Worm (Caenorhabditis elegans): ENCODE measurements around the gene srx-56.

Gene srx-56

ce11 chrV:7420162-7420561, 46.0 kb downstream of the srx-56 start, which contains the start of gene srxa-4:
Gene srxa-4 (plus strand): TSS chrV:7420462.
- TF ChIP-seq dao-5 (tag; optimal IDR thresholded peaks at IDR 0.05) (no peak), W03F9.2 (tag; optimal IDR thresholded peaks at IDR 0.05) (no peak), him-1 (tag; optimal IDR thresholded peaks at IDR 0.05) (no peak)

DNA sequence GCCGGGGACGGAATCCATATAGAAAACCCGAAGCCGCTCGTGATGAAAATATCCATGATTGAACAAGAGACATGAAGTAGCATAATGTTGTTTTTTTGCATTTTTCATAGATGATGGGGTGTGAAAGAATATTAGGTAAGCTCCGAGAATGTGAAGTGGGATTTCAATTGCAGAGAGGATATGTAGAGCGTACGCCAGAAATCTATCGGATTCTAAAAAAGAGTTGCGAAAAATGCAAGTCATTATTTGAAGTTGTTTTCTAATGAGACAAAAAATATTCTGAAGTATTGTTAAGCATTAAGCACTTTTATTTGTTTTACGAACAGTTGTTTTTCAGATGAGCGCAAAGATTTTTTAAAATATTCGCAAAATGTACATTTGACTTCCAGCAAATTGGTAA, 50.1 kb downstream of the srx-56 start, which contains the start of gene F18E3.10:
Gene F18E3.10 (minus strand): TSS at position 101 of the 400 bp plus-strand sequence.
- TF ChIP-seq dao-5 (tag; optimal IDR thresholded peaks at IDR 0.05) (no peak), W03F9.2 (tag; optimal IDR thresholded peaks at IDR 0.05) (no peak), him-1 (tag; optimal IDR thresholded peaks at IDR 0.05) (no peak)
